Worm (Caenorhabditis elegans) whole organism, L1 larva: ENCODE data around the gene smg-4.

ENCODE experiments used
- C16A3.4 ChIP-seq: fragments of 150-350 bp; optimal IDR thresholded peaks from 2 replicates; lab custom pipeline; 2014; ENCODE audit warnings: missing biosample characterization, missing genetic modification characterization
- C34B4.2 ChIP-seq: sonication (generic microtip); optimal IDR thresholded peaks from 2 replicates; lab custom pipeline; 2017; ENCODE audit warnings: mild to moderate bottlenecking, missing genetic modification characterization, missing compliant biosample characterization
- Y116A8C.19 ChIP-seq: sonication (generic microtip); optimal IDR thresholded peaks from 2 replicates; lab custom pipeline; 2016; ENCODE audit warnings: missing compliant biosample characterization, missing genetic modification characterization, borderline replicate concordance
- alr-1 ChIP-seq: fragments of 200-800 bp; sonication (Bioruptor generic); optimal IDR thresholded peaks from 2 replicates; lab custom pipeline; 2018; ENCODE audit warnings: borderline replicate concordance, mild to moderate bottlenecking, missing genetic modification characterization, missing compliant biosample characterization
- aly-2 ChIP-seq: fragments of 150-350 bp; optimal IDR thresholded peaks from 2 replicates; lab custom pipeline; 2014; ENCODE audit warnings: missing biosample characterization, missing genetic modification characterization
- ama-1 ChIP-seq: fragments of 150-350 bp; optimal IDR thresholded peaks from 2 replicates; lab custom pipeline; 2014
- blmp-1 ChIP-seq: fragments of 150-350 bp; optimal IDR thresholded peaks from 2 replicates; lab custom pipeline; 2014; ENCODE audit warnings: missing biosample characterization, missing genetic modification characterization
- ceh-63 ChIP-seq: fragments of 200-800 bp; sonication (Bioruptor generic); optimal IDR thresholded peaks from 2 replicates; lab custom pipeline; 2018; ENCODE audit warnings: mild to moderate bottlenecking, missing genetic modification characterization, missing compliant biosample characterization
- ceh-8 ChIP-seq: fragments of 200-800 bp; sonication (Bioruptor generic); optimal IDR thresholded peaks from 2 replicates; lab custom pipeline; 2018; ENCODE audit warnings: mild to moderate bottlenecking, missing genetic modification characterization, moderate library complexity, missing compliant biosample characterization
- ceh-82 ChIP-seq, 3 experiments: fragments of 150-350 bp in 1 of 3; sonication (generic microtip) in 2 of 3; optimal IDR thresholded peaks; 2 replicates each; lab custom pipeline; 2014 to 2017; ENCODE audit warnings: missing biosample characterization in 3 of 3, missing genetic modification characterization in 3 of 3
- ceh-88 ChIP-seq: fragments of 200-800 bp; sonication (Bioruptor generic); IDR thresholded peaks from 2 replicates; pipeline ENCODE4 v1.3.6; 2022; ENCODE audit warnings: missing genetic modification characterization, missing compliant biosample characterization
- ceh-90 ChIP-seq: sonication (generic microtip); optimal IDR thresholded peaks from 2 replicates; lab custom pipeline; 2016; ENCODE audit warnings: missing genetic modification characterization, missing compliant biosample characterization
- dpl-1 ChIP-seq, 3 experiments: fragments of 150-350 bp in 2 of 3; sonication (generic microtip) in 1 of 3; optimal IDR thresholded peaks; 2 replicates each; lab custom pipeline; 2014 to 2017; ENCODE audit warnings: missing biosample characterization in 3 of 3, missing genetic modification characterization in 3 of 3, missing genetic modification reagents in 3 of 3
- dsc-1 ChIP-seq: sonication (generic microtip); optimal IDR thresholded peaks from 2 replicates; lab custom pipeline; 2016; ENCODE audit warnings: mild to moderate bottlenecking, missing genetic modification characterization, missing compliant biosample characterization
- egl-13 ChIP-seq: sonication (generic microtip); optimal IDR thresholded peaks from 2 replicates; lab custom pipeline; 2016; ENCODE audit warnings: missing genotype, missing genetic modification reagents, missing genetic modification characterization, missing compliant biosample characterization
- elt-3 ChIP-seq, 6 experiments: fragments of 150-350 bp in 1 of 6; sonication (generic microtip); optimal IDR thresholded peaks; 2 replicates each; lab custom pipeline; 2017 to 2018; ENCODE audit warnings: missing biosample characterization in 6 of 6, missing genetic modification characterization in 6 of 6, inconsistent platforms in 1 of 6
- ets-5 ChIP-seq: fragments of 200-800 bp; sonication (Bioruptor generic); IDR thresholded peaks from 2 replicates; pipeline ENCODE4 v1.3.6; 2022; ENCODE audit warnings: missing genetic modification characterization, missing compliant biosample characterization
- fkh-10 ChIP-seq: sonication (generic microtip); optimal IDR thresholded peaks from 2 replicates; lab custom pipeline; 2017; ENCODE audit warnings: missing biosample characterization, missing genetic modification reagents, missing genetic modification characterization
- fkh-4 ChIP-seq: sonication (generic microtip); optimal IDR thresholded peaks from 2 replicates; lab custom pipeline; 2016; ENCODE audit warnings: missing compliant biosample characterization, missing genetic modification characterization, borderline replicate concordance
- fos-1 ChIP-seq: fragments of 150-350 bp; optimal IDR thresholded peaks from 2 replicates; lab custom pipeline; 2014; ENCODE audit warnings: missing biosample characterization, missing genetic modification characterization
- grh-1 ChIP-seq: fragments of 200-800 bp; sonication (Bioruptor generic); IDR thresholded peaks from 2 replicates; pipeline ENCODE4 v1.3.6; 2022; ENCODE audit warnings: missing genetic modification reagents, missing genetic modification characterization, missing compliant biosample characterization
- hlh-4 ChIP-seq: sonication (generic microtip); optimal IDR thresholded peaks from 2 replicates; lab custom pipeline; 2016; ENCODE audit warnings: mild to moderate bottlenecking, missing genetic modification characterization, missing compliant biosample characterization
- hpl-2 ChIP-seq: fragments of 150-350 bp; optimal IDR thresholded peaks from 2 replicates; lab custom pipeline; 2014; ENCODE audit warnings: missing biosample characterization, missing genetic modification reagents, missing genetic modification characterization
- isw-1 ChIP-seq: fragments of 200-800 bp; sonication (Bioruptor generic); IDR thresholded peaks from 2 replicates; pipeline ENCODE4 v1.3.6; 2022; ENCODE audit warnings: missing genetic modification characterization, missing compliant biosample characterization
- jun-1 ChIP-seq: fragments of 150-350 bp; optimal IDR thresholded peaks from 2 replicates; lab custom pipeline; 2014; ENCODE audit warnings: missing biosample characterization, missing genetic modification reagents, missing genetic modification characterization
- lin-14 ChIP-seq: fragments of 200-800 bp; sonication (Bioruptor generic); optimal IDR thresholded peaks from 2 replicates; lab custom pipeline; 2018; ENCODE audit warnings: mild to moderate bottlenecking, missing genetic modification characterization, moderate library complexity, missing compliant biosample characterization
- lin-35 ChIP-seq, 2 experiments: fragments of 150-350 bp; optimal IDR thresholded peaks; 2 replicates each; lab custom pipeline; 2014; ENCODE audit warnings: missing biosample characterization in 2 of 2, missing genetic modification characterization in 2 of 2, missing genetic modification reagents in 2 of 2
- lin-39 ChIP-seq: fragments of 150-350 bp; optimal IDR thresholded peaks from 2 replicates; lab custom pipeline; 2014; ENCODE audit warnings: missing biosample characterization, missing genetic modification reagents, missing genetic modification characterization
- mdl-1 ChIP-seq, 2 experiments: fragments of 150-350 bp; optimal IDR thresholded peaks; 2 replicates each; lab custom pipeline; 2014 to 2017; ENCODE audit warnings: missing biosample characterization in 2 of 2, missing genetic modification characterization in 2 of 2, inconsistent platforms in 1 of 2
- mep-1 ChIP-seq: fragments of 150-350 bp; optimal IDR thresholded peaks from 2 replicates; lab custom pipeline; 2014; ENCODE audit warnings: missing biosample characterization, missing genetic modification characterization
- nhr-11 ChIP-seq: fragments of 150-350 bp; optimal IDR thresholded peaks from 2 replicates; lab custom pipeline; 2014; ENCODE audit warnings: missing biosample characterization, missing genetic modification characterization
- nhr-12 ChIP-seq: sonication (generic microtip); optimal IDR thresholded peaks from 2 replicates; lab custom pipeline; 2017; ENCODE audit warnings: missing biosample characterization, missing genetic modification characterization
- nhr-237 ChIP-seq: fragments of 150-350 bp; optimal IDR thresholded peaks from 2 replicates; lab custom pipeline; 2014; ENCODE audit warnings: missing biosample characterization, missing genetic modification characterization
- nhr-28 ChIP-seq: fragments of 150-350 bp; optimal IDR thresholded peaks from 2 replicates; lab custom pipeline; 2014; ENCODE audit warnings: missing biosample characterization, missing genetic modification characterization
- nhr-71 ChIP-seq: sonication (generic microtip); optimal IDR thresholded peaks from 2 replicates; lab custom pipeline; 2016; ENCODE audit warnings: mild to moderate bottlenecking, missing genetic modification characterization, moderate library complexity, missing compliant biosample characterization
- nhr-76 ChIP-seq: sonication (generic microtip); optimal IDR thresholded peaks from 2 replicates; lab custom pipeline; 2017; ENCODE audit warnings: missing biosample characterization, missing genetic modification characterization
- nhr-77 ChIP-seq: fragments of 150-350 bp; optimal IDR thresholded peaks from 2 replicates; lab custom pipeline; 2014; ENCODE audit warnings: missing biosample characterization, missing genetic modification characterization
- nhr-84 ChIP-seq: sonication (generic microtip); optimal IDR thresholded peaks from 2 replicates; lab custom pipeline; 2017; ENCODE audit warnings: missing biosample characterization, missing genetic modification characterization
- nhr-90 ChIP-seq: sonication (generic microtip); optimal IDR thresholded peaks from 2 replicates; lab custom pipeline; 2016; ENCODE audit warnings: mild to moderate bottlenecking, missing genetic modification characterization, missing compliant biosample characterization; ENCODE audit not compliant: poor library complexity
- pax-3 ChIP-seq: fragments of 200-800 bp; sonication (Bioruptor generic); optimal IDR thresholded peaks from 2 replicates; lab custom pipeline; 2018; ENCODE audit warnings: mild to moderate bottlenecking, missing genetic modification characterization, moderate library complexity, missing compliant biosample characterization
- rnt-1 ChIP-seq: sonication (generic microtip); optimal IDR thresholded peaks from 2 replicates; lab custom pipeline; 2016; ENCODE audit warnings: mild to moderate bottlenecking, missing genetic modification characterization, moderate library complexity, missing compliant biosample characterization
- skn-1 ChIP-seq: fragments of 150-350 bp; optimal IDR thresholded peaks from 2 replicates; lab custom pipeline; 2014; ENCODE audit warnings: missing biosample characterization, missing genetic modification characterization
- snpc-4 ChIP-seq: fragments of 150-350 bp; optimal IDR thresholded peaks from 2 replicates; lab custom pipeline; 2014; ENCODE audit warnings: missing biosample characterization, missing genetic modification characterization
- snu-23 ChIP-seq: sonication (generic microtip); optimal IDR thresholded peaks from 2 replicates; lab custom pipeline; 2016; ENCODE audit warnings: missing genetic modification characterization, missing compliant biosample characterization
- swsn-7 ChIP-seq: sonication (generic microtip); optimal IDR thresholded peaks from 2 replicates; lab custom pipeline; 2016; ENCODE audit warnings: missing genetic modification characterization, missing compliant biosample characterization
- tbx-2 ChIP-seq: sonication (generic microtip); optimal IDR thresholded peaks from 2 replicates; lab custom pipeline; 2016; ENCODE audit warnings: missing genetic modification characterization, missing compliant biosample characterization
- tlp-1 ChIP-seq: fragments of 150-350 bp; optimal IDR thresholded peaks from 2 replicates; lab custom pipeline; 2014; ENCODE audit warnings: missing biosample characterization, missing genetic modification characterization
- unc-130 ChIP-seq: fragments of 150-350 bp; optimal IDR thresholded peaks from 2 replicates; lab custom pipeline; 2017; ENCODE audit warnings: missing biosample characterization, missing genetic modification characterization, inconsistent platforms
- unc-30 ChIP-seq: sonication (generic microtip); optimal IDR thresholded peaks from 2 replicates; lab custom pipeline; 2017; ENCODE audit warnings: missing biosample characterization, missing genetic modification characterization
- unc-62 ChIP-seq: fragments of 150-350 bp; optimal IDR thresholded peaks from 2 replicates; lab custom pipeline; 2014; ENCODE audit warnings: missing biosample characterization, missing genetic modification reagents, missing genetic modification characterization
- unc-98 ChIP-seq: fragments of 200-800 bp; sonication (Bioruptor generic); IDR thresholded peaks from 2 replicates; pipeline ENCODE4 v1.3.6; 2022; ENCODE audit warnings: missing genetic modification characterization, missing compliant biosample characterization
- xbp-1 ChIP-seq: sonication (generic microtip); optimal IDR thresholded peaks from 2 replicates; lab custom pipeline; 2016; ENCODE audit warnings: missing genetic modification characterization, missing compliant biosample characterization
- ztf-4 ChIP-seq: fragments of 150-350 bp; optimal IDR thresholded peaks from 2 replicates; lab custom pipeline; 2014; ENCODE audit warnings: missing biosample characterization, missing genetic modification characterization

The smg-4 gene

DNA sequence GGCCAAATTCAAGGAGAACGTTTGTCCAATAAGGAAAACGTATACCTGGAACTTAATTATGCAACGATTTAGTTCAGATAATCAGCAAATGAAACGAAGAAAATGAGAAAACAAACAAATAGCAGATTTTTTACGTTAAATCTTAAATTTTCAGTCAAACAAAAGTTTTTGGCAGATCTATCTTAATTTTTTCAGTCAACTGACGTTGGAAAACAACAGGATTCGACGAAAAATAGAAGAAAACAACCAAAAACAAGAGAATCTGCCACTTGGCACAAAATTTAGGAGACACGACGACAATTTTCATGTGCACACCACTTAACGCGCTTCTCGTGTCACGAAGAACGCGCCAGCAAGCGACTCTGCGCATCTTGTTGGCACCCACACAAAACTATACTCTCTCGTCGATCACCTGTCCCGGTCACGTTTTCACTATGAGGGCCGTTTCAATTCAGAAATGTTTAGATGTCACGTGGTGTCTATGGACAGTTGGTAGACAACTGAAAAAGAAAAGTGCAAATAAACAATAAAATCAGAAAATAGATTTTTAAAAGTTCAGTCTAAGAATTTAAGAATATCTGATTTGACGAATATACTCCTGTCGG, 12.2 kb upstream of the smg-4 start, which contains the start of gene ztf-7:
Gene ztf-7 (minus strand): TSS at position 51 of the 605 bp plus-strand sequence.
- TF ChIP-seq dsc-1: peak; percentile 95
- peak; percentile 61 for TF ChIP-seq C34B4.2 (tag; lab: Kevin White, UChicago)
- peak; percentile 86 for TF ChIP-seq hpl-2
- peak; percentile 99 for TF ChIP-seq tbx-2 (tag; lab: Kevin White, UChicago)
- peak; percentile 93 for TF ChIP-seq nhr-11 (tag; lab: Kevin White, UChicago)
- peak in 3 of 6 experiments; percentile 41 to 97 (median 85) for TF ChIP-seq elt-3 (tag; optimal IDR thresholded peaks at IDR 0.05; lab: Kevin White, UChicago)
- peak; percentile 98 for TF ChIP-seq nhr-90 (tag; lab: Kevin White, UChicago)
- no peak for TF ChIP-seq unc-62 (GFP tag; lab: Kevin White, UChicago)
- TF ChIP-seq nhr-28 (tag; lab: Kevin White, UChicago): no peak
- TF ChIP-seq isw-1 (GFP tag; lab: Robert Waterston, UW): peak; percentile 96
- TF ChIP-seq mep-1: peak; percentile 99
- peak; percentile 98 for TF ChIP-seq xbp-1 (tag; lab: Kevin White, UChicago)
- TF ChIP-seq jun-1 (tag; lab: Kevin White, UChicago): peak; percentile 93
- TF ChIP-seq Y116A8C.19 (tag; lab: Kevin White, UChicago): no peak
- no peak for TF ChIP-seq hlh-4 (tag; lab: Kevin White, UChicago)
- TF ChIP-seq nhr-12 (tag; lab: Kevin White, UChicago): no peak
- peak; percentile 88 for TF ChIP-seq blmp-1
- TF ChIP-seq nhr-77 (tag; lab: Kevin White, UChicago): peak; percentile 81
- peak; percentile 96 for TF ChIP-seq grh-1 (GFP tag; lab: Robert Waterston, UW)
- TF ChIP-seq snu-23 (GFP tag; lab: Kevin White, UChicago): peak; percentile 99
- TF ChIP-seq rnt-1: peak; percentile 97
- no peak for TF ChIP-seq ceh-90 (tag; lab: Kevin White, UChicago)
- TF ChIP-seq nhr-84 (tag; lab: Kevin White, UChicago): no peak
- TF ChIP-seq fkh-10 (GFP tag; lab: Kevin White, UChicago): peak; percentile 71
- TF ChIP-seq unc-30 (tag; lab: Kevin White, UChicago): no peak
- no peak for TF ChIP-seq ets-5 (GFP tag; lab: Robert Waterston, UW)
- peak; percentile 100 for TF ChIP-seq nhr-71 (tag; lab: Kevin White, UChicago)
- peak; percentile 59 to 100 for TF ChIP-seq mdl-1 (tag; optimal IDR thresholded peaks at IDR 0.05; lab: Kevin White, UChicago)
- peak; percentile 95 for TF ChIP-seq egl-13 (tag; lab: Kevin White, UChicago)
- TF ChIP-seq C16A3.4 (tag; lab: Kevin White, UChicago): peak; percentile 97
- peak; percentile 87 for TF ChIP-seq unc-98 (GFP tag; lab: Robert Waterston, UW)
- peak; percentile 95 for TF ChIP-seq ztf-4 (tag; lab: Kevin White, UChicago)
- TF ChIP-seq ceh-88 (GFP tag; lab: Robert Waterston, UW): peak; percentile 94
- peak; percentile 72 for TF ChIP-seq ama-1 (lab: Kevin White, UChicago)
- peak; percentile 90 for TF ChIP-seq skn-1 (tag; lab: Kevin White, UChicago)
- peak; percentile 93 for TF ChIP-seq ceh-8 (GFP tag; lab: Kevin White, UChicago)
- peak; percentile 85 to 89 (median 87) for TF ChIP-seq dpl-1 (GFP tag; optimal IDR thresholded peaks at IDR 0.05; lab: Kevin White, UChicago)
- peak; percentile 85 to 94 (median 85) for TF ChIP-seq ceh-82 (tag; optimal IDR thresholded peaks at IDR 0.05; lab: Kevin White, UChicago)
- TF ChIP-seq snpc-4: peak; percentile 95
- peak; percentile 82 for TF ChIP-seq fos-1 (tag; lab: Kevin White, UChicago)
- TF ChIP-seq tlp-1 (tag; lab: Kevin White, UChicago): no peak
- TF ChIP-seq lin-35 (GFP tag; optimal IDR thresholded peaks at IDR 0.05; lab: Kevin White, UChicago): peak; percentile 90 to 94
- TF ChIP-seq lin-14 (GFP tag; lab: Kevin White, UChicago): peak; percentile 100
- peak; percentile 96 for TF ChIP-seq lin-39 (tag; lab: Kevin White, UChicago)
- peak; percentile 62 for TF ChIP-seq aly-2
- TF ChIP-seq nhr-237 (tag; lab: Kevin White, UChicago): peak; percentile 74
- peak; percentile 58 for TF ChIP-seq fkh-4 (tag; lab: Kevin White, UChicago)
- TF ChIP-seq unc-130 (tag; lab: Kevin White, UChicago): peak; percentile 99
- no peak for TF ChIP-seq alr-1
- TF ChIP-seq ceh-63 (GFP tag; lab: Kevin White, UChicago): no peak
- peak; percentile 96 for TF ChIP-seq pax-3 (tag; lab: Kevin White, UChicago)
- peak; percentile 98 for TF ChIP-seq swsn-7 (tag; lab: Kevin White, UChicago)
- TF ChIP-seq nhr-76 (tag; lab: Kevin White, UChicago): no peak
